Fruit fly (Drosophila melanogaster): Measurements from ENCODE around the gene Ocrl.

DNA sequence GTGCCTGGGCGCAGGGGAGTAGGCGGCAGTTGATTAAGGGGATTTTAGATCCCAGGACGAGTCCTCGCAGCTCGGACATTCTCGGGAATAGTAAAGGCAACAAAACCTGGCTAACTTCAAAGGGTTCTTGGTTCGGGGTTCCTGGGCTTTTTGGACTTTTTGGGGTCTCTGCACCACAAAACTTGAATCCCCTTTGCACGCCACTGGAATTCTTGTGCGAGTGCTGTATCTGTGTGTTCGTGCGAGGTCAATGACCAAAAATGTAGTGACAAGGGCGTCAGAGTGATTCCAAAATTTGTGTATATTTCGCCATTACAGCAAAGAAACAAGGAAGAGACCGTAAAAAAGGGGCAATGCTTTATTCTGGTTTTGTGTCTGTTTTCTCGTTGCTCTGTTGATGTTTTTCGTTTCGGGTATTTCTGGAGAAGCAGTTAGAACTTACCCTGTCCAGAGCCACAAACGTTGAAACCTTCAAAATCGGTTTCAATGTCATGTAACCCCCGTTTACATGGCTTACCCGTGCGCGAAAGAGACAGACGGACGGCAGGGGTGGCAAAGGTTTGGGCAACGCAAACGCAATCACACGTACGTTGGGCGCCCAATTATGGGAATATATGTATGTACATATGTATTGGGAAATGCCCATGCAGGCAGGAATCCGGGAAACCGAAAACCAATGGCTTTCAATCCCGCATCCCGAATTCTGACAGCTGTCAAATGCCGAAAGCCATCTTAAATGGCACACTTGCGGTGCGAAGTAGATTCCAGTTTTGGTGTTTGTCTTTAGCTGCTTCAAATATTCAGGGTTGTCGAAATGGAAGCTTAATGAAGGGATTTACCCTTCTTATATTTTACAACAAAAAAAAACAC, 21.7 kb downstream of the Ocrl start:
- TF ChIP-seq dac (GFP tag; optimal IDR thresholded peaks at IDR 0.05) (no peak), Hr4 (GFP tag; optimal IDR thresholded peaks at IDR 0.05) (no peak), Sox14 (GFP tag; optimal IDR thresholded peaks at IDR 0.05) (peak; percentile 57), Hr39 (GFP tag; optimal IDR thresholded peaks at IDR 0.05) (peak; percentile 90), CG31627 (GFP tag; optimal IDR thresholded peaks at IDR 0.05) (peak; percentile 90), Eip75B (GFP tag; optimal IDR thresholded peaks at IDR 0.05) (peak; percentile 55), CG8319 (GFP tag; optimal IDR thresholded peaks at IDR 0.05) (peak; percentile 38)

All from whole organism, prepupa.